Worm (Caenorhabditis elegans) whole organism, mixed stage, embryonic: Measurements from ENCODE around the gene thn-4.

Experiments used
- M03D4.4 ChIP-seq: sonication (generic microtip); optimal IDR thresholded peaks from 2 replicates; lab custom pipeline; 2017; ENCODE audit warnings: mild to moderate bottlenecking, missing genetic modification characterization, missing compliant biosample characterization
- bed-3 ChIP-seq: fragments of 200-800 bp; sonication (Bioruptor generic); optimal IDR thresholded peaks from 3 replicates; lab custom pipeline; 2018; ENCODE audit warnings: mild to moderate bottlenecking, missing genetic modification characterization, moderate library complexity, missing compliant biosample characterization
- blmp-1 ChIP-seq: fragments of 150-350 bp; optimal IDR thresholded peaks from 2 replicates; lab custom pipeline; 2014; ENCODE audit warnings: missing biosample characterization, missing genetic modification characterization
- ceh-39 ChIP-seq: fragments of 150-350 bp; optimal IDR thresholded peaks from 2 replicates; lab custom pipeline; 2014; ENCODE audit warnings: missing biosample characterization, missing genetic modification characterization
- ceh-43 ChIP-seq: fragments of 200-800 bp; sonication (Bioruptor generic); optimal IDR thresholded peaks from 2 replicates; lab custom pipeline; 2018; ENCODE audit warnings: mild to moderate bottlenecking, missing genetic modification characterization, moderate library complexity, missing compliant biosample characterization
- ceh-83 ChIP-seq: fragments of 200-800 bp; sonication (Bioruptor generic); optimal IDR thresholded peaks from 2 replicates; lab custom pipeline; 2018; ENCODE audit warnings: mild to moderate bottlenecking, missing genetic modification characterization, missing compliant biosample characterization
- ces-1 ChIP-seq: fragments of 150-350 bp; optimal IDR thresholded peaks from 2 replicates; lab custom pipeline; 2014; ENCODE audit warnings: missing biosample characterization, missing genetic modification reagents, missing genetic modification characterization
- cnd-1 ChIP-seq: fragments of 200-800 bp; sonication (Bioruptor generic); optimal IDR thresholded peaks from 2 replicates; lab custom pipeline; 2018; ENCODE audit warnings: mild to moderate bottlenecking, missing genetic modification characterization, missing compliant biosample characterization
- drap-1 ChIP-seq: fragments of 200-800 bp; sonication (Bioruptor generic); optimal IDR thresholded peaks from 3 replicates; lab custom pipeline; 2018; ENCODE audit warnings: mild to moderate bottlenecking, missing genetic modification characterization, missing compliant biosample characterization
- elt-1 ChIP-seq: sonication (generic microtip); optimal IDR thresholded peaks from 2 replicates; lab custom pipeline; 2017; ENCODE audit warnings: missing genetic modification characterization, mild to moderate bottlenecking, missing compliant biosample characterization, antibody characterized with exemption, moderate library complexity, borderline replicate concordance; ENCODE audit not compliant: insufficient read depth
- elt-3 ChIP-seq: fragments of 150-350 bp; optimal IDR thresholded peaks from 2 replicates; lab custom pipeline; 2014; ENCODE audit warnings: missing biosample characterization, missing genetic modification characterization
- flh-1 ChIP-seq: fragments of 200-800 bp; sonication (Bioruptor generic); optimal IDR thresholded peaks from 2 replicates; lab custom pipeline; 2018; ENCODE audit warnings: mild to moderate bottlenecking, missing genetic modification characterization, moderate library complexity, missing compliant biosample characterization
- ham-2 ChIP-seq: fragments of 200-800 bp; sonication (Bioruptor generic); optimal IDR thresholded peaks from 2 replicates; lab custom pipeline; 2018; ENCODE audit warnings: mild to moderate bottlenecking, missing genetic modification characterization, missing compliant biosample characterization
- hlh-1 ChIP-seq: fragments of 150-350 bp; optimal IDR thresholded peaks from 2 replicates; lab custom pipeline; 2014; ENCODE audit warnings: missing biosample characterization, missing genetic modification reagents, missing genetic modification characterization
- lin-13 ChIP-seq: fragments of 150-350 bp; optimal IDR thresholded peaks from 2 replicates; lab custom pipeline; 2014; ENCODE audit warnings: missing biosample characterization, missing genetic modification characterization
- lin-32 ChIP-seq: fragments of 200-800 bp; sonication (Bioruptor generic); optimal IDR thresholded peaks from 2 replicates; lab custom pipeline; 2018; ENCODE audit warnings: mild to moderate bottlenecking, missing genetic modification characterization, missing compliant biosample characterization
- lsy-2 ChIP-seq: fragments of 150-350 bp; optimal IDR thresholded peaks from 2 replicates; lab custom pipeline; 2014; ENCODE audit warnings: missing biosample characterization, missing genetic modification characterization
- mab-5 ChIP-seq: fragments of 150-350 bp; optimal IDR thresholded peaks from 2 replicates; lab custom pipeline; 2014; ENCODE audit warnings: missing biosample characterization, missing genetic modification characterization
- mls-2 ChIP-seq: sonication (generic microtip); optimal IDR thresholded peaks from 2 replicates; lab custom pipeline; 2016; ENCODE audit warnings: mild to moderate bottlenecking, missing genetic modification characterization, moderate library complexity, missing compliant biosample characterization
- nhr-2 ChIP-seq: fragments of 150-350 bp; optimal IDR thresholded peaks from 2 replicates; lab custom pipeline; 2014; ENCODE audit warnings: missing biosample characterization, missing genetic modification characterization
- nhr-237 ChIP-seq: fragments of 150-350 bp; optimal IDR thresholded peaks from 2 replicates; lab custom pipeline; 2014; ENCODE audit warnings: missing biosample characterization, missing genetic modification characterization
- nhr-28 ChIP-seq: fragments of 150-350 bp; optimal IDR thresholded peaks from 2 replicates; lab custom pipeline; 2014; ENCODE audit warnings: missing biosample characterization, missing genetic modification characterization
- nhr-76 ChIP-seq: sonication (generic microtip); optimal IDR thresholded peaks from 2 replicates; lab custom pipeline; 2017; ENCODE audit warnings: missing biosample characterization, missing genetic modification characterization
- snpc-4 ChIP-seq: fragments of 150-350 bp; optimal IDR thresholded peaks from 2 replicates; lab custom pipeline; 2014; ENCODE audit warnings: missing biosample characterization, missing genetic modification characterization
- sptf-1 ChIP-seq: sonication (generic microtip); optimal IDR thresholded peaks from 2 replicates; lab custom pipeline; 2017; ENCODE audit warnings: mild to moderate bottlenecking, missing genetic modification characterization, moderate library complexity, missing compliant biosample characterization
- tbx-8 ChIP-seq: fragments of 200-800 bp; sonication (Bioruptor generic); optimal IDR thresholded peaks from 2 replicates; lab custom pipeline; 2018; ENCODE audit warnings: mild to moderate bottlenecking, missing genetic modification characterization, moderate library complexity, missing compliant biosample characterization
- unc-39 ChIP-seq: fragments of 150-350 bp; optimal IDR thresholded peaks from 2 replicates; lab custom pipeline; 2014; ENCODE audit warnings: missing biosample characterization, missing genetic modification characterization
- unc-62 ChIP-seq: fragments of 150-350 bp; optimal IDR thresholded peaks from 2 replicates; lab custom pipeline; 2014; ENCODE audit warnings: missing biosample characterization, missing genetic modification reagents, missing genetic modification characterization
- zip-8 ChIP-seq: fragments of 150-350 bp; optimal IDR thresholded peaks from 2 replicates; lab custom pipeline; 2014; ENCODE audit warnings: missing biosample characterization, missing genetic modification characterization
- ztf-11 ChIP-seq: fragments of 150-350 bp; optimal IDR thresholded peaks from 2 replicates; lab custom pipeline; 2014; ENCODE audit warnings: missing biosample characterization, missing genetic modification characterization

Gene thn-4

DNA sequence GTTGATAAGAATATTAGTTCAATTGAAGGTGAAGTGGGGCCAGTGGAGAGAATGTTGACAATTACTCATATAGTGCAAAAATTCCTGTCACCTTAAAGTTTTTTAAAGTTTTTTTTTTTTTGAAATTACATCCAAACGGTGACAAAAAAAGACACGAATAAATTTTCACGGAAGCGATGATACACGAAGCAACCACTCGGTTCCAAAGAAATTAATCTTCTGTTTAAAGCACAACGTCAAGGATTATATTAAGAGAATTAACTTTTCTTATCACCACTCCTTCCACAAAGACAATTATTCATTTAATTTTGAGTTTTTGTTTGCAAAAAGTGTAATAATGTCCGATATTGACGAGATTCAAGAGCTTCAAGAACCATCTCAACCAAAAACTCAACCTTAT, 5.9 kb downstream of the thn-4 start, which contains the start of gene clec-28:
Gene clec-28, plus strand, starts transcription at position 301 of the 400 bp plus-strand sequence.
- TF ChIP-seq ceh-39 (tag; lab: Kevin White, UChicago) (no peak), mab-5 (tag; lab: Kevin White, UChicago) (no peak), blmp-1 (tag; lab: Kevin White, UChicago) (no peak), tbx-8 (no peak), nhr-237 (tag; lab: Kevin White, UChicago) (no peak), sptf-1 (tag; lab: Kevin White, UChicago) (no peak), ham-2 (no peak), hlh-1 (tag; lab: Kevin White, UChicago) (no peak), M03D4.4 (tag; lab: Kevin White, UChicago) (no peak), ceh-43 (GFP tag; lab: Kevin White, UChicago) (no peak), bed-3 (GFP tag; lab: Kevin White, UChicago) (no peak), ceh-83 (GFP tag; lab: Kevin White, UChicago) (no peak), snpc-4 (tag; lab: Kevin White, UChicago) (no peak), lin-32 (no peak)

DNA sequence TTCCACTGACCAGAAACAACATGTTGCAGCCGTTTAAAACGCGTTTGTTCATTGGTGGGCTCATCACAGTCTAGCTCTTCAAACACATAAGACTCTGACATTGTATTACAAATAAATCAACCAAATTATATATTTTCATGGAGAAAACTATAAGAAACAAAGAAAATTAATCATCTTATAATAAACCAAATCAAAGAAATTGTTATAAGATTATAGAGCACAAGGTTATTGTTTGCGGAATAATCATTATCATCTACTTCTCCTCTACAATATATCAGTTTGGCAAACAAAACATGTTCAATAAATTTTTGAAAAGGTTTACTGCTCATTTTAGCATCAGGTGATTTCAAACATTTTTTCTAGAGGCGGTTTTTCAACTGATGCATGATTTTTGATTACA, 9.6 kb downstream of the thn-4 start, which contains the start of the genes clec-32 and clec-24:
Gene clec-32, minus strand, starts transcription at position 101 of the 400 bp plus-strand sequence.
Gene clec-24, plus strand, starts transcription at position 294 of the 400 bp plus-strand sequence.
- TF ChIP-seq flh-1 (GFP tag; lab: Kevin White, UChicago) (no peak), bed-3 (GFP tag; lab: Kevin White, UChicago) (no peak)
- TF ChIP-seq, all 35 proteins: peak for 0

DNA sequence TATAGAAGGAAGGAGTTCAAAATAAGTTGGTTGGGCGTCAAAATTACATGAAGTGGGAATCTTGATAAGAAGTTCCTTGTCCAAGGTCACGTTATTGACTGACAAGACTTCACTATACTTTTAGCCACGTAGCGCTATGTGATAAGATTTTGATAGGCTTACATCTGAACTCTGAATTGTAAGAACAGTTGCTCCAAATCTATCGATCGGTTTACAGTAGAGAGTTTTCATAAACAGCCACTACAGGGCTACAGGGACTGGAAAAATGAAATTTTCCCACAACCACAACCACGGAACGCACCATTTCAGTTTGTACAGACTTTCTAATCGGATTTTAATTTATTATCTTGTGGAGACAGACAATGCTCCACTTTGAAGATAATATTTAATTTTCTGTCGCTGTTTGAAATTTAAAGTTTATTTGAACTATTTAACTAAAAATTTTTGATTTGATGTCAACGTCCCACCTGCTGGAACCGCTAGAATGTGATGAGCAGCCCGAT, 13.3 kb downstream of the thn-4 start, which contains the start of the genes clec-31 and clec-22:
Gene clec-31, minus strand, starts transcription at position 101 of the 503 bp plus-strand sequence.
Gene clec-22, plus strand, starts transcription at position 453 of the 503 bp plus-strand sequence.
- TF ChIP-seq M03D4.4 (tag; lab: Kevin White, UChicago), result no peak
- no peak for TF ChIP-seq unc-62 (GFP tag; lab: Kevin White, UChicago)
- TF ChIP-seq cnd-1 (tag; lab: Kevin White, UChicago), result no peak
- no peak for TF ChIP-seq hlh-1 (tag; lab: Kevin White, UChicago)
- no peak for TF ChIP-seq mls-2 (tag; lab: Kevin White, UChicago)
- no peak for TF ChIP-seq drap-1 (GFP tag; lab: Kevin White, UChicago)
- TF ChIP-seq lsy-2 (tag; lab: Kevin White, UChicago), result no peak
- no peak for TF ChIP-seq zip-8 (tag; lab: Kevin White, UChicago)
- TF ChIP-seq ham-2, result no peak
- no peak for TF ChIP-seq tbx-8
- TF ChIP-seq, all 35 proteins: peak for 0

DNA sequence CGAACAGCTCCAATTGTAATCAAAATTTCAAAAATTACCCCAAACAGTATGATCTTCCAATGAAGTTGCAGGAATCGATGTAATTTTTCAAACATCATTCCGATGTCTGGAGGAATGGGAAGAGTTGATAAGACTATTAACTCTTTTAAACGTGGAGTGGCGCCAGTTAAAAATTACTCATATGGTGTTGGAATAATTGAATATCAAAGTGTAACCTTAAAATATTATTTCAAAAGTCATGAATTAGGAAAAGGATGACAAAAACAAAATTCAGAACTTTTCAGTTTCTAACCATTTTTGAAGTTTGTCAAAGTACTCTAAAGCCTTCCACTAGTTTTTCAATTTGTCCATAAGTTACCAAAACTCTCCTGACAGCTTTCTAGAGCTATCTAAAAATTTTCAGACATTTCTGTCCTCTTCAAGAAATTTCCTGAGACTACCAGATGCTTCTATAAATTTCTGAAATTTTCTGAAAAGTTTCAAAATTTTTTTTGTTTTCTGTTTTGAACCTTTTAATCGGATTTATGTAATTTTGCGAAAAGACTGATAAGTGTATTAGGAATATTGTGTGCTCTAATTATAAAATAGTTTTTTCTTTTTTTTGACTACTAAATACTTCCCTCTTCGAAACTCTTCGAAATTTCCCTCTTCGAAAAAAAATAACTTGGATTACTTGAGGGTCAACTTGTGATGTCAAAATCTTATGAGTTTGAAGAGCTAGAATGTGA, 17.2 kb downstream of the thn-4 start, which contains the start of the genes clec-35 and clec-27:
Gene clec-35, minus strand, starts transcription at position 101 of the 728 bp plus-strand sequence.
Gene clec-27, plus strand, starts transcription at position 678 of the 728 bp plus-strand sequence.
- TF ChIP-seq ces-1 (GFP tag; lab: Kevin White, UChicago) (no peak), ham-2 (no peak), drap-1 (GFP tag; lab: Kevin White, UChicago) (no peak), sptf-1 (tag; lab: Kevin White, UChicago) (no peak), lin-13 (tag; lab: Kevin White, UChicago) (no peak), cnd-1 (tag; lab: Kevin White, UChicago) (no peak), unc-39 (tag; lab: Kevin White, UChicago) (no peak), elt-1 (tag; lab: Kevin White, UChicago) (no peak), mab-5 (tag; lab: Kevin White, UChicago) (no peak), nhr-76 (no peak), nhr-2 (tag; lab: Kevin White, UChicago) (no peak), elt-3 (tag; lab: Kevin White, UChicago) (no peak)

DNA sequence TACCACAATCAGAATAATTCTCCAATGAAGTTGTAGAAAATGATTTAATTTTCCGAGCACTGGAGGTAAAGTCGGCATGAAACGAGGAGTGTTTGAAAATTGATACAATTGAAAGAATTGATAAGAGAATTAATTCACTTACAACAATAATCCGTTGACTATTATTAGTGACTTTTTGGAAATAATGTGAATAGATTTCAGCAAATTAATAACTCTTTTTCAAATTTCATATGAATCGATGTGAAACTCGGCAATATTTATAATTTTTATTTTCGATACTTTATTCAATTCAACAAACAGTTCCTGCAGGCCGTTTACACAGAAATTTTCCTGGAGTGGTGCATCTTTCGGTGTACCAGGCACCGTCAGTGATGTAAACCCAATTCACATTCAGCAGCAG, 19.3 kb downstream of the thn-4 start, which contains the start of gene clec-37:
Gene clec-37, minus strand, starts transcription at position 101 of the 400 bp plus-strand sequence.
- TF ChIP-seq ham-2, result no peak
- no peak for TF ChIP-seq nhr-28 (tag; lab: Kevin White, UChicago)
- TF ChIP-seq flh-1 (GFP tag; lab: Kevin White, UChicago), result no peak
- TF ChIP-seq ztf-11 (tag; lab: Kevin White, UChicago), result no peak
- no peak for TF ChIP-seq zip-8 (tag; lab: Kevin White, UChicago)
- no peak for TF ChIP-seq sptf-1 (tag; lab: Kevin White, UChicago)
- TF ChIP-seq tbx-8, result no peak
- no peak for TF ChIP-seq lsy-2 (tag; lab: Kevin White, UChicago)
- no peak for TF ChIP-seq ceh-39 (tag; lab: Kevin White, UChicago)
- TF ChIP-seq unc-62 (GFP tag; lab: Kevin White, UChicago), result no peak
- TF ChIP-seq unc-39 (tag; lab: Kevin White, UChicago), result no peak
- no peak for TF ChIP-seq lin-32
- no peak for TF ChIP-seq ceh-43 (GFP tag; lab: Kevin White, UChicago)
- no peak for TF ChIP-seq bed-3 (GFP tag; lab: Kevin White, UChicago)
- TF ChIP-seq mab-5 (tag; lab: Kevin White, UChicago), result no peak
- no peak for TF ChIP-seq nhr-237 (tag; lab: Kevin White, UChicago)
